Worm (Caenorhabditis elegans): Measurements from ENCODE around the gene clic-1.

ce11 chrV:7708525-7708924, 26.2 kb downstream of the clic-1 start, which contains the start of gene ZK105.11:
- TF ChIP-seq ceh-30 (tag; optimal IDR thresholded peaks at IDR 0.05) (no peak), pat-9 (tag; optimal IDR thresholded peaks at IDR 0.05) (no peak), dve-1 (tag; optimal IDR thresholded peaks at IDR 0.05) (no peak), pqm-1 (tag; optimal IDR thresholded peaks at IDR 0.05) (no peak), nhr-11 (tag; optimal IDR thresholded peaks at IDR 0.05) (no peak), ama-1 (optimal IDR thresholded peaks at IDR 0.05) (no peak), tbx-7 (tag; optimal IDR thresholded peaks at IDR 0.05) (no peak), ceh-22 (tag; optimal IDR thresholded peaks at IDR 0.05) (no peak), ceh-45 (GFP tag; IDR thresholded peaks at IDR 0.05) (no peak), hlh-13 (GFP tag; optimal IDR thresholded peaks at IDR 0.05) (no peak)

Measured in whole organism, late embryonic.